Fruit fly (Drosophila melanogaster): ENCODE measurements around the gene CG31051.

DNA sequence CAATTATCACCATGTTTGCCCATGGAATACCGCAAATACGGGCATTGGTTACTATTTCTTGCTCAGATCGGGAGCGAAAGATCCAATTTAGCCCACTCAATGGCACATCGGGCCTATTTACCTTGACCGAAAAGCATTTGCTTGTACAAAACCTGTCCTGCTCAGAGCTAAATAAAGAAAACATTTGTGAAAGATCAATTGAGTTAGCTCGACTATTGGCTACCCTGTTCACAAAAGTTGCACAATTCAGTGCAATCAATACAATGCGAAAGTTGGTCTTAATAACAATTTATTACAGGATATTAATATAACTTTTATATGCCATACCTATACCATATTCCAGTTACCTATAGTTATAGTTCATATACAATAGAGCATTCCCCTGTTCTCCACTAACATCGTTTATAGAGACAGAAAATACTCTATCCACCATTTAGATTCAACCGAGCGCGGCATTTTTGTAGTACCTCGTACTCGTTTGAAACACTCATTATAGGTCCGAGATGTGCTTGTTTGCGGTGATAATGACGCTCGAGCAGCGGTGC, 42.4 kb upstream of the CG31051 start:
- no peak for TF ChIP-seq h (GFP tag; optimal IDR thresholded peaks at IDR 0.05)
- no peak for TF ChIP-seq tai (GFP tag; optimal IDR thresholded peaks at IDR 0.05)
- TF ChIP-seq psq (GFP tag; optimal IDR thresholded peaks at IDR 0.05) = no peak
- TF ChIP-seq Dfd (GFP tag; optimal IDR thresholded peaks at IDR 0.05) = no peak
- TF ChIP-seq sage (GFP tag; optimal IDR thresholded peaks at IDR 0.05) = no peak
- TF ChIP-seq brk (GFP tag; optimal IDR thresholded peaks at IDR 0.05) = no peak
- no peak for TF ChIP-seq CG9705 (GFP tag; optimal IDR thresholded peaks at IDR 0.05)
- TF ChIP-seq fru (GFP tag; optimal IDR thresholded peaks at IDR 0.05) = no peak
- no peak for TF ChIP-seq lola (GFP tag; optimal IDR thresholded peaks at IDR 0.05)
- no peak for TF ChIP-seq HLH106 (tag; optimal IDR thresholded peaks at IDR 0.05)
- TF ChIP-seq ey (GFP tag; optimal IDR thresholded peaks at IDR 0.05) = no peak
- no peak for TF ChIP-seq dsf (GFP tag; optimal IDR thresholded peaks at IDR 0.05; ENCODE audit: borderline replicate concordance)
- TF ChIP-seq N (GFP tag; optimal IDR thresholded peaks at IDR 0.05) = no peak
- TF ChIP-seq Myc (optimal IDR thresholded peaks at IDR 0.05) = no peak
